Worm (Caenorhabditis elegans): ENCODE data around the gene T01B7.5.

DNA sequence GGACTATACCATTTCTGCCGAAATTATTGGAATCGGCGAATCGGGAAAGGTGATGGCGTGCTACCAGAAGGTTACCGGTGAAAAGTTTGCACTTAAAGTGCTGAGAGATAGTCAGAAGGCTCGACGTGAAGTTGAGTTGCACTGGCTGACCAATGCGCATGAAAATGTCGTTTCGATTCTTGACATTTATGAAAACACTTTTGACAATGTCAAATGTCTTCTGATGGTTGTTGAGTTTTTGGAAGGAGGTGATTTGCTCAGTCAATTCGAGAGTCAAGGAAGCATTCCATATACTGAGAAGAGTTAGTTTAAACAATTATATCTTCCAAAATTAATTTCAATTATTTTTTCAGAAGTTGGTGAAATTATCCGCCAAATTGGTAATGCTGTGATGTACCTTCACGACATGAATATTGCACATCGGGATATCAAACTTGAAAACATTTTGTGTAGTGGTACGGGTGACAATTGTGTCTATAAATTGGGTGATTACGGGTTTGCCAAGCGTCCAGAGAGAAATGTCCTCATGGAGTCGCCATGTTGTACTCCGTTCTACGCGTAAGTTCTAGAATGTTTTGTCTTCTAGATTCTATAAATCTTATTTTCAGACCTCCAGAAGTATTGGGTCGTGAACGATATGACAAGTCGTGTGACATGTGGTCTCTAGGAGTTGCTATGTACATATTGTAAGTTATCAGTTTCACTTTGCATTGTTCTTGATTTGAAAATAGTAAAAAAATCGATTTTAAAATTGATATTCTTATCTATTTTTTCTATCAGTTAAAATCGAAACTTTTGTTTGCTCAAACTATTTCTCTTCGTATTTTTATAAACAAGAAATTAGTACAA lies 29.0 kb downstream of the T01B7.5 start:
- TF ChIP-seq ref-1 (GFP tag; conservative IDR thresholded peaks at IDR 0.05), result no peak
- TF ChIP-seq ztf-29 (GFP tag; IDR thresholded peaks at IDR 0.05), result no peak
- no peak for TF ChIP-seq flt-1 (GFP tag; IDR thresholded peaks at IDR 0.05)
- TF ChIP-seq med-1 (GFP tag; optimal IDR thresholded peaks at IDR 0.05; ENCODE audit: insufficient read depth), result no peak
- no peak for TF ChIP-seq klf-2 (GFP tag; conservative IDR thresholded peaks at IDR 0.05)
